Fruit fly (Drosophila melanogaster) whole organism: ENCODE data around the gene slpr.

ENCODE experiments used
- Dll ChIP-seq: fragments of >200 bp; optimal IDR thresholded peaks from 2 replicates; lab custom pipeline; 2017
- EcR ChIP-seq, 2 experiments: fragments of >200 bp; optimal IDR thresholded peaks; 2 replicates each; lab custom pipeline; 2017; ENCODE audit warnings: missing biosample characterization in 2 of 2, missing genetic modification characterization in 2 of 2, missing genetic modification reagents in 2 of 2
- pan ChIP-seq: fragments of >200 bp; optimal IDR thresholded peaks from 2 replicates; lab custom pipeline; 2017
- usp ChIP-seq: fragments of >200 bp; optimal IDR thresholded peaks from 2 replicates; lab custom pipeline; 2017; ENCODE audit warnings: missing biosample characterization, missing genetic modification characterization, mixed read lengths

DNA sequence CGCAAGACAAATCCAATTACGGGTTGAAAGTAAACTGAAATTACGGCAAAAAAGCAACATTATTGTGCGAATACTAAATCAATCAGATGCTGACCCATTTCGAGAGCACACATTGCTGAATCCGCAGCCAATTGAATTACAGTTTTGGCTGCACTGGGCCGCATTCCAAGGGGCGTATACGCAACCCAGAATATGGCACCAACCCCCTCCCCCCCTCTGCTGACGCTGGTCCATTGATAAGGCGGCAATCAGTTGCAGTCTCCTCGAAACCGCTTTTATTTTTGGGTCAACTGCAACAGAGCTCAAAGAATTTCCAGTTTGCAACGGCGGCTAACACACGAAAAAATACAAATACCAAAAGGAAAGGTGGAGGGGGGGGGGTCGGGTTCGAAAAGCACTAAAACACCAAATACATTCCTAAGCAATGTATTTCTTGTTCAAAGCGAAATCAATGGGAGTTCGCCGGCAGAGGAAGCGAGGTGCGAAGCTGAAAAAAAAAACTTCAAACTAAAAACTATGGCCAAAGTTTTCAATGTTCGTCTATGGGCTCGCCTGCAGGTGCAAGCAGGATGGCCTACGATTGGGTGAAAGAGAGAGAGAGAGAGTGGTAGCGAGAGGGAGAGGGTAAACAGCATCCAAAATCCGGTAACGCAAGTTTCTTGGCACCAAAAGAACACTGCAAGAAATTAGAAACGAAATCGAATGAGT lies 18.6 kb upstream of the slpr start:
- TF ChIP-seq pan (lab: Kevin White, UChicago) (no peak), Dll (lab: Kevin White, UChicago) (no peak), usp (GFP tag; lab: Kevin White, UChicago) (no peak), EcR (GFP tag; optimal IDR thresholded peaks at IDR 0.05; lab: Kevin White, UChicago) (no peak)
